Worm (Caenorhabditis elegans): ENCODE data around the gene mrpl-49.

ce11 chrV:12768946-12769345 lies 40.5 kb downstream of the mrpl-49 start, which contains the start of gene srt-43:
- TF ChIP-seq W03F9.2 (tag; optimal IDR thresholded peaks at IDR 0.05) (no peak), dao-5 (tag; optimal IDR thresholded peaks at IDR 0.05) (no peak)

Measured in whole organism, L4/young adult.